Worm (Caenorhabditis elegans): ENCODE results near the gene nlp-20.

- TF ChIP-seq pha-4 (tag; optimal IDR thresholded peaks at IDR 0.05) (no peak), T23F11.4 (GFP tag; optimal IDR thresholded peaks at IDR 0.05) (no peak), syd-9 (tag; optimal IDR thresholded peaks at IDR 0.05) (no peak), ama-1 (optimal IDR thresholded peaks at IDR 0.05) (no peak), ceh-18 (tag; optimal IDR thresholded peaks at IDR 0.05) (no peak)
Measured at ce11 chrIV:7650433-7650832, 7.6 kb upstream of the nlp-20 start.
